Worm (Caenorhabditis elegans) whole organism, young adult: Measurements from ENCODE around the gene mfsd-11.

Source experiments
- aptf-2 ChIP-seq: fragments of 200-800 bp; sonication (Bioruptor generic); conservative IDR thresholded peaks from 2 replicates; pipeline ENCODE4 v1.3.6; 2022; ENCODE audit warnings: missing genetic modification reagents, missing genetic modification characterization, missing compliant biosample characterization
- dpff-1 ChIP-seq: sonication (generic microtip); optimal IDR thresholded peaks from 2 replicates; lab custom pipeline; 2017; ENCODE audit warnings: mild to moderate bottlenecking, missing genetic modification characterization, missing compliant biosample characterization
- zfh-2 ChIP-seq: fragments of 200-800 bp; sonication (Bioruptor generic); conservative IDR thresholded peaks from 2 replicates; pipeline ENCODE4 v1.3.6; 2022; ENCODE audit warnings: missing genetic modification reagents, missing genetic modification characterization, missing compliant biosample characterization

- TF ChIP-seq aptf-2 (GFP tag; lab: Robert Waterston, UW) (no peak), dpff-1 (no peak), zfh-2 (GFP tag; lab: Robert Waterston, UW) (no peak)
Observed at ce11 chrX:12180681-12181080, 26.8 kb upstream of the mfsd-11 start.
